Worm (Caenorhabditis elegans) whole organism, young adult: ENCODE measurements around the gene tsp-14.

ENCODE experiments used
- C06A6.2 ChIP-seq: fragments of 200-800 bp; sonication (Bioruptor generic); conservative IDR thresholded peaks from 2 replicates; pipeline ENCODE4 v1.3.6; 2022; ENCODE audit warnings: missing genetic modification characterization, missing compliant biosample characterization
- F49E8.2 ChIP-seq: sonication (generic microtip); optimal IDR thresholded peaks from 3 replicates; lab custom pipeline; 2017; ENCODE audit warnings: missing genetic modification characterization, mild to moderate bottlenecking, missing compliant biosample characterization, antibody characterized with exemption, moderate library complexity; ENCODE audit not compliant: insufficient read depth
- F52B5.7 ChIP-seq: sonication (generic microtip); optimal IDR thresholded peaks from 2 replicates; lab custom pipeline; 2016; ENCODE audit warnings: mild to moderate bottlenecking, missing genetic modification characterization, missing compliant biosample characterization
- F55B11.4 ChIP-seq: sonication (generic microtip); optimal IDR thresholded peaks from 2 replicates; lab custom pipeline; 2016; ENCODE audit warnings: missing compliant biosample characterization, missing genetic modification characterization, borderline replicate concordance; ENCODE audit not compliant: insufficient read depth
- F57C9.4 ChIP-seq: sonication (generic microtip); optimal IDR thresholded peaks from 2 replicates; lab custom pipeline; 2017; ENCODE audit warnings: mild to moderate bottlenecking, missing genetic modification characterization, missing compliant biosample characterization
- aptf-2 ChIP-seq: fragments of 200-800 bp; sonication (Bioruptor generic); conservative IDR thresholded peaks from 2 replicates; pipeline ENCODE4 v1.3.6; 2022; ENCODE audit warnings: missing genetic modification reagents, missing genetic modification characterization, missing compliant biosample characterization
- atf-7 ChIP-seq: sonication (generic microtip); optimal IDR thresholded peaks from 2 replicates; lab custom pipeline; 2017; ENCODE audit warnings: mild to moderate bottlenecking, missing genetic modification characterization, missing compliant biosample characterization
- attf-3 ChIP-seq: fragments of 200-800 bp; sonication (Bioruptor generic); conservative IDR thresholded peaks from 2 replicates; pipeline ENCODE4 v1.3.6; 2022; ENCODE audit warnings: missing genetic modification reagents, missing genetic modification characterization, missing compliant biosample characterization
- bed-2 ChIP-seq: fragments of 200-800 bp; sonication (Bioruptor generic); IDR thresholded peaks from 2 replicates; pipeline ENCODE4 v1.3.6; 2022; ENCODE audit warnings: missing genetic modification reagents, missing genetic modification characterization, missing compliant biosample characterization
- cebp-2 ChIP-seq: fragments of 200-800 bp; sonication (Bioruptor generic); IDR thresholded peaks from 2 replicates; pipeline ENCODE4 v1.3.6; 2022; ENCODE audit warnings: missing genetic modification characterization, missing compliant biosample characterization
- ceh-27 ChIP-seq: fragments of 200-800 bp; sonication (Bioruptor generic); optimal IDR thresholded peaks from 2 replicates; lab custom pipeline; 2018; ENCODE audit warnings: mild to moderate bottlenecking, missing genetic modification characterization, moderate library complexity, missing compliant biosample characterization
- ceh-91 ChIP-seq: fragments of 200-800 bp; sonication (Bioruptor generic); IDR thresholded peaks from 2 replicates; pipeline ENCODE4 v1.3.6; 2022; ENCODE audit warnings: missing genetic modification reagents, missing genetic modification characterization, missing compliant biosample characterization
- chd-7 ChIP-seq: sonication (generic microtip); optimal IDR thresholded peaks from 2 replicates; lab custom pipeline; 2016; ENCODE audit warnings: mild to moderate bottlenecking, missing genetic modification characterization, moderate library complexity, missing compliant biosample characterization
- dox-1 ChIP-seq: fragments of 200-800 bp; sonication (Bioruptor generic); IDR thresholded peaks from 2 replicates; pipeline ENCODE4 v1.3.6; 2022; ENCODE audit warnings: missing genetic modification reagents, missing genetic modification characterization, missing compliant biosample characterization
- egl-18 ChIP-seq: fragments of 200-800 bp; sonication (Bioruptor generic); IDR thresholded peaks from 2 replicates; pipeline ENCODE4 v1.3.6; 2022; ENCODE audit warnings: missing genetic modification reagents, missing genetic modification characterization, missing compliant biosample characterization
- egl-44 ChIP-seq: fragments of 200-800 bp; sonication (Bioruptor generic); IDR thresholded peaks from 2 replicates; pipeline ENCODE4 v1.3.6; 2022; ENCODE audit warnings: missing genetic modification reagents, missing genetic modification characterization, missing compliant biosample characterization
- egrh-3 ChIP-seq: fragments of 200-800 bp; sonication (Bioruptor generic); IDR thresholded peaks from 2 replicates; pipeline ENCODE4 v1.3.6; 2022; ENCODE audit warnings: missing genetic modification reagents, missing genetic modification characterization, missing compliant biosample characterization
- gei-17 ChIP-seq: fragments of 200-800 bp; sonication (Bioruptor generic); optimal IDR thresholded peaks from 2 replicates; lab custom pipeline; 2018; ENCODE audit warnings: mild to moderate bottlenecking, missing genetic modification characterization, missing compliant biosample characterization
- him-1 ChIP-seq: sonication (generic microtip); optimal IDR thresholded peaks from 2 replicates; lab custom pipeline; 2016; ENCODE audit warnings: missing genotype, missing genetic modification reagents, missing genetic modification characterization, missing compliant biosample characterization
- hlh-12 ChIP-seq: sonication (generic microtip); optimal IDR thresholded peaks from 2 replicates; lab custom pipeline; 2016; ENCODE audit warnings: missing genetic modification characterization, missing compliant biosample characterization
- hmg-1.2 ChIP-seq: fragments of 200-800 bp; sonication (Bioruptor generic); IDR thresholded peaks from 2 replicates; pipeline ENCODE4 v1.3.6; 2022; ENCODE audit warnings: missing genetic modification reagents, missing genetic modification characterization, missing compliant biosample characterization
- hrde-1 ChIP-seq: sonication (generic microtip); optimal IDR thresholded peaks from 2 replicates; lab custom pipeline; 2016; ENCODE audit warnings: missing genetic modification characterization, mild to moderate bottlenecking, missing compliant biosample characterization, moderate library complexity, missing genotype, missing genetic modification reagents, borderline replicate concordance
- lin-40 ChIP-seq: sonication (generic microtip); optimal IDR thresholded peaks from 2 replicates; lab custom pipeline; 2016; ENCODE audit warnings: missing genetic modification characterization, mild to moderate bottlenecking, missing compliant biosample characterization, missing genotype, missing genetic modification reagents
- lir-1 ChIP-seq: fragments of 200-800 bp; sonication (Bioruptor generic); conservative IDR thresholded peaks from 2 replicates; pipeline ENCODE4 v1.3.6; 2022; ENCODE audit warnings: missing genetic modification reagents, missing genetic modification characterization, missing compliant biosample characterization
- nfya-2 ChIP-seq: fragments of 200-800 bp; sonication (Bioruptor generic); IDR thresholded peaks from 2 replicates; pipeline ENCODE4 v1.3.6; 2022; ENCODE audit warnings: missing genetic modification reagents, missing genetic modification characterization, missing compliant biosample characterization
- nhr-120 ChIP-seq: fragments of 200-800 bp; sonication (Bioruptor generic); IDR thresholded peaks from 2 replicates; pipeline ENCODE4 v1.3.6; 2022; ENCODE audit warnings: missing genetic modification characterization, missing compliant biosample characterization
- pbrm-1 ChIP-seq: fragments of 200-800 bp; sonication (Bioruptor generic); IDR thresholded peaks from 2 replicates; pipeline ENCODE4 v1.3.6; 2022; ENCODE audit warnings: missing genetic modification reagents, missing genetic modification characterization, missing compliant biosample characterization
- sdz-38 ChIP-seq: sonication (generic microtip); optimal IDR thresholded peaks from 2 replicates; lab custom pipeline; 2016; ENCODE audit warnings: missing genotype, missing genetic modification characterization, missing compliant biosample characterization
- sea-2 ChIP-seq: fragments of 200-800 bp; sonication (Bioruptor generic); IDR thresholded peaks from 2 replicates; pipeline ENCODE4 v1.3.6; 2022; ENCODE audit warnings: missing genetic modification characterization, missing compliant biosample characterization
- zfh-2 ChIP-seq: fragments of 200-800 bp; sonication (Bioruptor generic); conservative IDR thresholded peaks from 2 replicates; pipeline ENCODE4 v1.3.6; 2022; ENCODE audit warnings: missing genetic modification reagents, missing genetic modification characterization, missing compliant biosample characterization
- ztf-28 ChIP-seq: fragments of 200-800 bp; sonication (Bioruptor generic); IDR thresholded peaks from 2 replicates; pipeline ENCODE4 v1.3.6; 2022; ENCODE audit warnings: missing genetic modification reagents, missing genetic modification characterization, missing compliant biosample characterization
- ztf-6 ChIP-seq: fragments of 200-800 bp; sonication (Bioruptor generic); IDR thresholded peaks from 2 replicates; pipeline ENCODE4 v1.3.6; 2022; ENCODE audit warnings: missing genetic modification reagents, missing genetic modification characterization, missing compliant biosample characterization

The tsp-14 gene

DNA sequence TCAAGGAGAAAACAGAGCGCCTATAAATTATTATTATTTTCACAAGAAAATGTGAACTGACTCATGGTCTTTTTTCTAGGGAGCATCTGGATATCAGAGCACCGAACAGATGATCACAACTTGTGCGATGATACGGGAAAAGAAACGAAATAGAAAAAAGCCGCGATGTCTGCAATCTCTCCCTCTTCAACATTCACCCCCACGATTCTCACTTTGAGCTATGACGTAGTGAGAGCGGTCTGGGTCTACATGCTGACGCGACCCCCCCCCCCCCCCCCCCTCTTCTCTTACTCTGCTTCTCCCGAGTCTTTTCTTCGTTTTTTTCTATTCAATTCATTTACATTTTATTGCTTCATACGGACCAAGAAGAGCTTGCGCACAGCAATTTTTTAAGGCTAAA lies 22.9 kb upstream of the tsp-14 start (continued):
- TF ChIP-seq sdz-38 (tag; lab: Kevin White, UChicago) (no peak), egrh-3 (GFP tag; lab: Robert Waterston, UW) (peak; percentile 76), atf-7 (peak; percentile 70), hrde-1 (no peak)

- TF ChIP-seq cebp-2 (GFP tag; lab: Robert Waterston, UW) (0 out of 2 replicates have a peak, but pooled peaks have one; percentile 42), F52B5.7 (tag; lab: Kevin White, UChicago) (no peak)
These were observed 18.5 kb upstream of the tsp-14 start for ce11 chrX:4895223-4895622.

- TF ChIP-seq egl-18 (GFP tag; lab: Robert Waterston, UW) (no peak), hmg-1.2 (GFP tag; lab: Robert Waterston, UW) (peak; percentile 75; the same call in 1 of the 2 replicates)
These were observed 16.9 kb upstream of the tsp-14 start, which contains the start of gene T07F12.1 for ce11 chrX:4893623-4894105. Gene T07F12.1 (plus strand): TSS chrX:4894055.

ce11 chrX:4890159-4890558 lies 13.4 kb upstream of the tsp-14 start, which contains the start of gene T07F12.2:
Gene T07F12.2 (plus strand): TSS chrX:4890245.
- no peak for TF ChIP-seq ztf-28 (GFP tag; lab: Robert Waterston, UW)
- TF ChIP-seq dox-1 (GFP tag; lab: Robert Waterston, UW): 0 out of 2 replicates have a peak, but pooled peaks have one; percentile 36
- TF ChIP-seq lin-40: peak; percentile 17
- no peak for TF ChIP-seq gei-17 (GFP tag; lab: Kevin White, UChicago)
- TF ChIP-seq, all 124 proteins: peak for 2

ce11 chrX:4885651-4886050 lies 8.9 kb upstream of the tsp-14 start, which contains the start of gene arrd-23:
Gene arrd-23 (plus strand): TSS chrX:4885951.
- no peak for TF ChIP-seq F49E8.2 (tag; lab: Kevin White, UChicago)
- TF ChIP-seq nfya-2 (GFP tag; lab: Robert Waterston, UW): no peak
- TF ChIP-seq hmg-1.2 (GFP tag; lab: Robert Waterston, UW): no peak
- TF ChIP-seq chd-7 (tag; lab: Kevin White, UChicago): no peak

- no peak for TF ChIP-seq egl-44 (GFP tag; lab: Robert Waterston, UW)
- TF ChIP-seq C06A6.2 (GFP tag; lab: Robert Waterston, UW): no peak
- no peak for TF ChIP-seq sea-2 (GFP tag; lab: Robert Waterston, UW)
- TF ChIP-seq pbrm-1 (GFP tag; lab: Robert Waterston, UW): no peak
These were observed 4.5 kb upstream of the tsp-14 start for ce11 chrX:4881310-4881709.

DNA sequence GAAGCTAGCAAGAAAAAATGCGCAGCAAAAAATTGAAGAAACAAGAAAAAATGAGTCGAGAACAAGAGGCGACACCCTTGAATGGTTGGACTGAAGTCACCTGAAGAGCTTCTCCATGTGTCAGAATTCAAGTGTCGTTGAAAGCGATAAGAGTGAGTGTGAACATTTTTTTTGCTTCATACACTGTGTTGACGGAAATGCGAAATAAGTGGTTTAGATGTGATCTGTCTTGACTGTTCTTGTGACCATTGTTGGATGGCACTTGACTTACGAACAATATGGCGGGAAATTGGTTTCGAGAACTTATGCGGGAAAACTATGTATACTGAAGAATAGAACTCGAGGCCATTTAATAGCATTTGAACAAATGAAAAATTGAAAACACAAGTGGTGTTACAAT lies 3.2 kb upstream of the tsp-14 start:
- TF ChIP-seq zfh-2: no peak
- TF ChIP-seq hlh-12: no peak
- TF ChIP-seq ceh-27 (GFP tag; lab: Kevin White, UChicago): peak; percentile 68
- TF ChIP-seq, all 124 proteins: peak for 1

DNA sequence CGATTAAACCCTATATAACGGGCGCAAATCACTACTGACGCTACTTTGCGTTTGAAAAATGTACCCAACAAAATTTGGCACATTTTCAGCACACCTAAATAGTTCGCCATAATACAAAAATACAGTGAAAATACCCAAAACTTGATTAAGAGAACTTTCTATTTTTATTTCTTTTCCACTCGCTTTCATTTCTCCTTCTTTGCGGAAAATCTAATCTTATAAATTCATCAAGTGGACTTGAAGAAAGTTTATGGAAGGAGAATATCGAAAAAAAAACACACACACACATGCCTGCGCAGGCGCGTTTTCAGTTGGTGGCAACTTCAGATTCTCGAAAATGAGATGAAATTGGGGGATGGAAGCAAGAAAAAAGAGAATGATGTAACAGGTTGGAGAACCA lies 1.5 kb downstream of the tsp-14 start:
- TF ChIP-seq zfh-2 (no peak), ztf-6 (GFP tag; lab: Robert Waterston, UW) (no peak), lir-1 (GFP tag; lab: Robert Waterston, UW) (no peak), aptf-2 (no peak), nhr-120 (no peak), him-1 (no peak), sdz-38 (tag; lab: Kevin White, UChicago) (no peak), attf-3 (GFP tag; lab: Robert Waterston, UW) (no peak), bed-2 (GFP tag; lab: Robert Waterston, UW) (no peak), sea-2 (GFP tag; lab: Robert Waterston, UW) (no peak), ceh-91 (no peak), F57C9.4 (no peak), F55B11.4 (tag; lab: Kevin White, UChicago) (no peak)
